Worm (Caenorhabditis elegans): ENCODE data around the gene C05C12.1.

DNA sequence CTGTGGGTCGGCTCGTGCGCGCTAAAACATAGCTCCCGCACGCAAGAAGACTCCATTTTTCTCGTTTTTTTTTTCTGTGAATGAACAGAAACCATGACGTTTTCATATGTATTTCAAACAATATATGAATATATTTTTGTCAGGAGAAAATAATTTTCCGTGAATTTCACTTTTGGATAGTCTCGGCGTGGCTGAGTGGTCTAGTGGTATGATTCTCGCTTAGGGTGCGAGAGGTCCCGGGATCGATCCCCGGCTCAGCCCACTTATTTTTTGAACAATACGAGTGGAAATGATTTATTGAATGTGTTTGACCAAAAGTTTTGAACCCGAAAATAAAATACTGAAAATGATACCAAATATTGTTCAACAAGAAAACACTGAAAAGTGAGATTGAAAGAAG is 22.4 kb upstream of the C05C12.1 start:
- TF ChIP-seq hmg-20 (GFP tag; IDR thresholded peaks at IDR 0.05) (no peak), bed-2 (GFP tag; IDR thresholded peaks at IDR 0.05) (no peak), zim-3 (tag; optimal IDR thresholded peaks at IDR 0.05) (no peak), ekl-4 (GFP tag; IDR thresholded peaks at IDR 0.05) (no peak)

All from whole organism, young adult.